Worm (Caenorhabditis elegans) whole organism, late embryonic: ENCODE measurements around the gene W01B6.6.
A peak's percentile ranks its signal among the peaks of the same experiment; 100 is the strongest.

ENCODE experiments used
- C08G9.2 ChIP-seq: sonication (generic microtip); optimal IDR thresholded peaks from 2 replicates; lab custom pipeline; 2016; ENCODE audit warnings: mild to moderate bottlenecking, missing genetic modification characterization, moderate library complexity, missing compliant biosample characterization
- ahr-1 ChIP-seq: sonication (generic microtip); optimal IDR thresholded peaks from 2 replicates; lab custom pipeline; 2016; ENCODE audit warnings: missing genetic modification characterization, missing compliant biosample characterization
- ama-1 ChIP-seq: fragments of 150-350 bp; optimal IDR thresholded peaks from 2 replicates; lab custom pipeline; 2014
- ceh-18 ChIP-seq: sonication (generic microtip); optimal IDR thresholded peaks from 2 replicates; lab custom pipeline; 2016; ENCODE audit warnings: missing genetic modification characterization, missing compliant biosample characterization
- ceh-2 ChIP-seq: sonication (generic microtip); optimal IDR thresholded peaks from 2 replicates; lab custom pipeline; 2016; ENCODE audit warnings: missing genotype, missing genetic modification characterization, missing compliant biosample characterization
- ceh-22 ChIP-seq: sonication (generic microtip); optimal IDR thresholded peaks from 2 replicates; lab custom pipeline; 2017; ENCODE audit warnings: missing biosample characterization, missing genetic modification characterization
- ceh-24 ChIP-seq: sonication (generic microtip); optimal IDR thresholded peaks from 2 replicates; lab custom pipeline; 2016; ENCODE audit warnings: mild to moderate bottlenecking, missing genetic modification characterization, missing compliant biosample characterization
- ceh-31 ChIP-seq: sonication (generic microtip); optimal IDR thresholded peaks from 2 replicates; lab custom pipeline; 2016; ENCODE audit warnings: missing genetic modification characterization, missing compliant biosample characterization
- ceh-34 ChIP-seq: sonication (generic microtip); optimal IDR thresholded peaks from 2 replicates; lab custom pipeline; 2016; ENCODE audit warnings: mild to moderate bottlenecking, missing genetic modification characterization, missing compliant biosample characterization
- ceh-6 ChIP-seq: fragments of 200-800 bp; sonication (Bioruptor generic); optimal IDR thresholded peaks from 2 replicates; lab custom pipeline; 2018; ENCODE audit warnings: mild to moderate bottlenecking, missing genetic modification characterization, missing compliant biosample characterization
- che-1 ChIP-seq: sonication (generic microtip); optimal IDR thresholded peaks from 2 replicates; lab custom pipeline; 2016; ENCODE audit warnings: mild to moderate bottlenecking, missing genetic modification characterization, missing compliant biosample characterization
- elt-4 ChIP-seq: sonication (generic microtip); optimal IDR thresholded peaks from 2 replicates; lab custom pipeline; 2016; ENCODE audit warnings: missing genetic modification characterization, missing compliant biosample characterization
- ets-4 ChIP-seq: sonication (generic microtip); optimal IDR thresholded peaks from 2 replicates; lab custom pipeline; 2016; ENCODE audit warnings: missing genetic modification characterization, missing compliant biosample characterization
- eyg-1 ChIP-seq: sonication (generic microtip); optimal IDR thresholded peaks from 2 replicates; lab custom pipeline; 2016; ENCODE audit warnings: missing genotype, missing genetic modification characterization, missing compliant biosample characterization
- fax-1 ChIP-seq: sonication (generic microtip); optimal IDR thresholded peaks from 2 replicates; lab custom pipeline; 2016; ENCODE audit warnings: missing genotype, missing genetic modification characterization, missing compliant biosample characterization
- fkh-6 ChIP-seq: sonication (generic microtip); optimal IDR thresholded peaks from 2 replicates; lab custom pipeline; 2016; ENCODE audit warnings: missing genetic modification characterization, missing compliant biosample characterization
- hlh-8 ChIP-seq: sonication (generic microtip); optimal IDR thresholded peaks from 2 replicates; lab custom pipeline; 2016; ENCODE audit warnings: missing genotype, missing genetic modification characterization, missing compliant biosample characterization
- lim-6 ChIP-seq: sonication (generic microtip); optimal IDR thresholded peaks from 2 replicates; lab custom pipeline; 2016; ENCODE audit warnings: missing genetic modification characterization, missing compliant biosample characterization
- mec-3 ChIP-seq: sonication (generic microtip); optimal IDR thresholded peaks from 2 replicates; lab custom pipeline; 2016; ENCODE audit warnings: borderline replicate concordance, missing genetic modification characterization, missing compliant biosample characterization
- nfya-1 ChIP-seq: sonication (generic microtip); optimal IDR thresholded peaks from 2 replicates; lab custom pipeline; 2017; ENCODE audit warnings: missing genetic modification characterization, mild to moderate bottlenecking, missing compliant biosample characterization, antibody characterized with exemption, moderate library complexity
- nhr-232 ChIP-seq: sonication (generic microtip); optimal IDR thresholded peaks from 2 replicates; lab custom pipeline; 2016; ENCODE audit warnings: missing genetic modification characterization, missing compliant biosample characterization
- npax-4 ChIP-seq: sonication (generic microtip); optimal IDR thresholded peaks from 2 replicates; lab custom pipeline; 2016; ENCODE audit warnings: missing genetic modification characterization, missing compliant biosample characterization
- odd-2 ChIP-seq: sonication (generic microtip); optimal IDR thresholded peaks from 2 replicates; lab custom pipeline; 2017; ENCODE audit warnings: antibody characterized with exemption, mild to moderate bottlenecking, missing genetic modification characterization, missing compliant biosample characterization
- pag-3 ChIP-seq: sonication (generic microtip); optimal IDR thresholded peaks from 2 replicates; lab custom pipeline; 2016; ENCODE audit warnings: missing compliant biosample characterization, missing genetic modification characterization, borderline replicate concordance
- pax-1 ChIP-seq: fragments of 150-350 bp; optimal IDR thresholded peaks from 2 replicates; lab custom pipeline; 2014; ENCODE audit warnings: missing biosample characterization, missing genetic modification characterization
- pqm-1 ChIP-seq: sonication (generic microtip); optimal IDR thresholded peaks from 2 replicates; lab custom pipeline; 2016; ENCODE audit warnings: missing genetic modification characterization, missing compliant biosample characterization
- ref-2 ChIP-seq: sonication (generic microtip); optimal IDR thresholded peaks from 2 replicates; lab custom pipeline; 2016; ENCODE audit warnings: missing genetic modification characterization, missing compliant biosample characterization
- rnt-1 ChIP-seq: sonication (generic microtip); optimal IDR thresholded peaks from 2 replicates; lab custom pipeline; 2016; ENCODE audit warnings: missing genetic modification characterization, missing compliant biosample characterization
- sdc-2 ChIP-seq: sonication (generic microtip); optimal IDR thresholded peaks from 2 replicates; lab custom pipeline; 2016; ENCODE audit warnings: missing genotype, missing genetic modification characterization, missing compliant biosample characterization
- syd-9 ChIP-seq: sonication (generic microtip); optimal IDR thresholded peaks from 2 replicates; lab custom pipeline; 2016; ENCODE audit warnings: mild to moderate bottlenecking, missing genetic modification characterization, moderate library complexity, missing compliant biosample characterization
- tbx-2 ChIP-seq: sonication (generic microtip); optimal IDR thresholded peaks from 2 replicates; lab custom pipeline; 2016; ENCODE audit warnings: missing genetic modification characterization, missing compliant biosample characterization
- tbx-7 ChIP-seq: sonication (generic microtip); optimal IDR thresholded peaks from 2 replicates; lab custom pipeline; 2016; ENCODE audit warnings: missing genotype, missing genetic modification characterization, missing compliant biosample characterization
- unc-3 ChIP-seq, 2 experiments: fragments of 200-800 bp in 1 of 2; sonication (Bioruptor generic) in 1 of 2; sonication (generic microtip) in 1 of 2; conservative IDR thresholded peaks in 1 of 2; optimal IDR thresholded peaks in 1 of 2; 2 replicates each; pipeline versions ENCODE4 v1.3.6 to Lab custom; 2016 to 2022; ENCODE audit warnings: missing compliant biosample characterization in 2 of 2, missing genetic modification characterization in 2 of 2, missing genetic modification reagents in 1 of 2
- unc-42 ChIP-seq: sonication (generic microtip); optimal IDR thresholded peaks from 2 replicates; lab custom pipeline; 2016; ENCODE audit warnings: missing genotype, missing genetic modification characterization, missing compliant biosample characterization
- zip-5 ChIP-seq: sonication (generic microtip); optimal IDR thresholded peaks from 2 replicates; lab custom pipeline; 2016; ENCODE audit warnings: missing genetic modification characterization, missing compliant biosample characterization

W01B6.6 gene

ce11 chrIV:10084323-10084959 lies 3.5 kb downstream of the W01B6.6 start, which contains the start of gene W01B6.8:
Gene W01B6.8 (minus strand): TSS chrIV:10084373.
- TF ChIP-seq mec-3 (no peak), ceh-24 (tag; lab: Kevin White, UChicago) (no peak), syd-9 (tag; lab: Kevin White, UChicago) (peak; percentile 9), unc-3 (GFP tag; conservative IDR thresholded peaks at IDR 0.05; lab: Robert Waterston, UW) (no peak), unc-3 (tag; optimal IDR thresholded peaks at IDR 0.05; lab: Kevin White, UChicago) (no peak), sdc-2 (no peak), elt-4 (tag; lab: Kevin White, UChicago) (peak; percentile 2), ceh-31 (tag; lab: Kevin White, UChicago) (no peak), che-1 (tag; lab: Kevin White, UChicago) (no peak), ets-4 (tag; lab: Kevin White, UChicago) (no peak), hlh-8 (tag; lab: Kevin White, UChicago) (no peak)

DNA sequence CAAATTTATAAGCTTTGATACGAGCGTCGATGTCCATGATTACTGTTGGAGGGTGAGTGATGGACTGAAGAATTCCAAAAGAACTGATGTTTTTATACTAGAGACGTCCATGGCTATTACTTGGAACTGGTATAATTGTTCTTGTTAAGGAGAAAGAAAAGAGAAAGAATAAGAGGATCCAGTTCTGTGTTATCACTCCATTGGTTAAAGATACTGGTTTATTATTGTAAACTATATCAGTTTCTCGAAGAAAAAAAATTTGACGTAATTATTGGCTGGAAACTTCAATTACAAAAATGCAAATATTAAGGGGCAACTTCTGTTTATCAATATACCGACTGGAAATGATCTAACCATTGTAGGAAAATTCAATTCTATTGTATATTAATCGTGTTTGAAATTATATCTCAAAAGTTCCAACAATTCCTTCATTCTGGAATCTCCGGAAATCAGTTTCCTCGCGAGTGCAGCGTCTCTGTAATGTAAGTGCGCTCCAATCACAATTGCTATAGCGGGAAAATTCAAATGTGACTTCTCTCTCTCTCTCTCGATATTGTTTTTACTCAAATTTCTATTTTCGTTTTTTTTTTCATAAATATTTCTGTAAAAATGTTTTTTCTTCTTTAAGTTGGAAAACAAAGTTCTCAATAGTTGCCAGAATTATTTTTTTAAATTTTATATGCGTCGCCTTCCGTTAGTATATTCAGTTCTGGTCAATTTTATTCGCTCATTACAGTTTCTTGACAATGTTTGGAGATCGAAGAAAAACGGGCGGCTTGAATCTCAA lies 4.7 kb downstream of the W01B6.6 start, which contains the start of the genes col-2 and ndc-80:
col-2 (minus strand) TSS at position 51 of the 787 bp plus-strand sequence.
ndc-80 (plus strand) TSS at position 737 of the 787 bp plus-strand sequence.
- TF ChIP-seq ceh-2 (tag; lab: Kevin White, UChicago) = peak; percentile 67
- peak; percentile 90 for TF ChIP-seq ceh-31 (tag; lab: Kevin White, UChicago)
- no peak for TF ChIP-seq eyg-1 (tag; lab: Kevin White, UChicago)
- TF ChIP-seq fax-1 = peak; percentile 64
- no peak for TF ChIP-seq unc-3 (GFP tag; conservative IDR thresholded peaks at IDR 0.05; lab: Robert Waterston, UW)
- TF ChIP-seq unc-3 (tag; optimal IDR thresholded peaks at IDR 0.05; lab: Kevin White, UChicago) = no peak
- TF ChIP-seq rnt-1 = peak; percentile 25
- peak; percentile 83 for TF ChIP-seq tbx-2 (tag; lab: Kevin White, UChicago)
- peak; percentile 51 for TF ChIP-seq nfya-1 (tag; lab: Kevin White, UChicago)
- TF ChIP-seq ceh-6 = no peak
- TF ChIP-seq zip-5 (tag; lab: Kevin White, UChicago) = peak; percentile 49
- TF ChIP-seq nhr-232 (tag; lab: Kevin White, UChicago) = no peak
- no peak for TF ChIP-seq pag-3 (tag; lab: Kevin White, UChicago)
- TF ChIP-seq ets-4 (tag; lab: Kevin White, UChicago) = peak; percentile 72
- peak; percentile 57 for TF ChIP-seq tbx-7 (tag; lab: Kevin White, UChicago)
- peak; percentile 36 for TF ChIP-seq fkh-6 (tag; lab: Kevin White, UChicago)
- peak; percentile 57 for TF ChIP-seq ceh-34
- peak; percentile 63 for TF ChIP-seq C08G9.2 (tag; lab: Kevin White, UChicago)
- peak; percentile 48 for TF ChIP-seq ref-2 (tag; lab: Kevin White, UChicago)
- TF ChIP-seq unc-42 (tag; lab: Kevin White, UChicago) = peak; percentile 55
- peak; percentile 33 for TF ChIP-seq lim-6 (tag; lab: Kevin White, UChicago)
- TF ChIP-seq, all 69 proteins: peak for 15

DNA sequence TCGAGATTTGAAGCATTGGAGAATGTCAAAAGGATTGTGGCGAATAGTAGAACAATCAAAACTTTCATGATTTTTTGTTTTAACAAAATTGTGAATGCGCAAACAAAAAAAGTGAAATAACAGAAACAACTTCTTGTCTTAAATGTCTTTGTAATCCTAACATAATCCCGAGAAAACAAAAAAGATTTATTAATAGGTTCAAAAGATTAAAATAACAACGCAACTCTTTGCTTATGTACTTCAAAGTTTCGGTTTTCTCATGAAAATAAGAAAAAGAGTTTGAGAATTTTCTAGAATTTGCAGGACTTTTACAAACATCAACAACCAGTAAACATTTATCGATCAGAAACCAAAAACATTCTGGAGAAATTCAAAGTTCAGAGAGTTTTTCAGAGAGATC lies 8.9 kb downstream of the W01B6.6 start, which contains the start of gene ttr-39:
ttr-39 (minus strand) TSS at position 101 of the 400 bp plus-strand sequence.
- TF ChIP-seq ahr-1 (tag; lab: Kevin White, UChicago) = no peak
- no peak for TF ChIP-seq ref-2 (tag; lab: Kevin White, UChicago)
- no peak for TF ChIP-seq odd-2 (tag; lab: Kevin White, UChicago)
- no peak for TF ChIP-seq mec-3
- TF ChIP-seq nhr-232 (tag; lab: Kevin White, UChicago) = no peak
- TF ChIP-seq ceh-22 (tag; lab: Kevin White, UChicago) = no peak
- no peak for TF ChIP-seq syd-9 (tag; lab: Kevin White, UChicago)

ce11 chrIV:10090358-10090757 lies 9.4 kb downstream of the W01B6.6 start, which contains the start of gene ttbk-5:
Gene ttbk-5 (plus strand): TSS chrIV:10090658.
- TF ChIP-seq pqm-1 (no peak), hlh-8 (tag; lab: Kevin White, UChicago) (no peak), ceh-18 (tag; lab: Kevin White, UChicago) (no peak), ama-1 (lab: Kevin White, UChicago) (no peak), pax-1 (tag; lab: Kevin White, UChicago) (no peak), npax-4 (tag; lab: Kevin White, UChicago) (no peak), zip-5 (tag; lab: Kevin White, UChicago) (no peak)
